Worm (Caenorhabditis elegans): ENCODE results near the gene mrpl-20.

- no peak for TF ChIP-seq ztf-23 (GFP tag; IDR thresholded peaks at IDR 0.05)
- no peak for TF ChIP-seq flt-1 (GFP tag; IDR thresholded peaks at IDR 0.05)
- TF ChIP-seq ref-1 (GFP tag; conservative IDR thresholded peaks at IDR 0.05), result no peak
- TF ChIP-seq ztf-29 (GFP tag; IDR thresholded peaks at IDR 0.05), result no peak
- no peak for TF ChIP-seq cog-1 (tag; optimal IDR thresholded peaks at IDR 0.05)
- TF ChIP-seq med-1 (GFP tag; optimal IDR thresholded peaks at IDR 0.05; ENCODE audit: insufficient read depth), result no peak
Observed at ce11 chrII:13297935-13298334, 40.1 kb upstream of the mrpl-20 start.

All from whole organism, midembryonic.